Worm (Caenorhabditis elegans): ENCODE measurements around the gene B0393.5.

DNA sequence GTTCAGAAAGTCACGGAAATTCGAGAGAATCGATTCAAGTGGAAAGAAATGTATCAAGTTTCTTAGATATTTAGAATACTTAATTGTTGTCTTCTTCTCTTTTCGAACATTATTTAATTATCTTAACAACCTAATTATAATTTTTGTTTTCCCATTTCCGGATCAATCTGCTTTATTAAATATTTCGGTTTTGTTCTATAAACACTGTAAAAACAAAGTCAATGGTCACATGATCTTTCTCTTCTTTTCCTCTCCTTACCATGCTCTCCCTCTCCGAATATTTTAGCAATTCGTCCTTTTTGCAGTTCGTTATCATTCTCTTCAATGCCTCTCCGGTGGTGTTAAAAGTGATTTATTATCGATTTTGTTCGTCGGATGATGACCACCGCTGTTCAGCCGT, 31.0 kb downstream of the B0393.5 start, which contains the start of gene tag-325:
- TF ChIP-seq ama-1 (optimal IDR thresholded peaks at IDR 0.05) (no peak), hnd-1 (tag; optimal IDR thresholded peaks at IDR 0.05) (no peak), aly-1 (tag; optimal IDR thresholded peaks at IDR 0.05) (no peak), F13C5.2 (tag; optimal IDR thresholded peaks at IDR 0.05) (no peak)
